Worm (Caenorhabditis elegans) whole organism, young adult: Measurements from ENCODE around the gene Y73B6BL.47.

Experiments used
- F49E8.2 ChIP-seq: sonication (generic microtip); optimal IDR thresholded peaks from 3 replicates; lab custom pipeline; 2017; ENCODE audit warnings: missing genetic modification characterization, mild to moderate bottlenecking, missing compliant biosample characterization, antibody characterized with exemption, moderate library complexity; ENCODE audit not compliant: insufficient read depth
- K12H6.12 ChIP-seq: fragments of 200-800 bp; sonication (Bioruptor generic); optimal IDR thresholded peaks from 2 replicates; lab custom pipeline; 2018; ENCODE audit warnings: mild to moderate bottlenecking, missing genetic modification characterization, missing compliant biosample characterization
- attf-6 ChIP-seq: fragments of 200-800 bp; sonication (Bioruptor generic); IDR thresholded peaks from 2 replicates; pipeline ENCODE4 v1.3.6; 2022; ENCODE audit warnings: missing genetic modification reagents, missing genetic modification characterization, missing compliant biosample characterization
- cebp-2 ChIP-seq: fragments of 200-800 bp; sonication (Bioruptor generic); IDR thresholded peaks from 2 replicates; pipeline ENCODE4 v1.3.6; 2022; ENCODE audit warnings: missing genetic modification characterization, missing compliant biosample characterization
- die-1 ChIP-seq: sonication (generic microtip); optimal IDR thresholded peaks from 2 replicates; lab custom pipeline; 2016; ENCODE audit warnings: missing genotype, mild to moderate bottlenecking, missing genetic modification characterization, missing compliant biosample characterization
- nfyb-1 ChIP-seq: fragments of 200-800 bp; sonication (Bioruptor generic); IDR thresholded peaks from 2 replicates; pipeline ENCODE4 v1.3.6; 2022; ENCODE audit warnings: missing genetic modification reagents, missing genetic modification characterization, missing compliant biosample characterization
- nhr-120 ChIP-seq: fragments of 200-800 bp; sonication (Bioruptor generic); IDR thresholded peaks from 2 replicates; pipeline ENCODE4 v1.3.6; 2022; ENCODE audit warnings: missing genetic modification characterization, missing compliant biosample characterization
- ztf-3 ChIP-seq: fragments of 200-800 bp; sonication (Bioruptor generic); optimal IDR thresholded peaks from 2 replicates; lab custom pipeline; 2018; ENCODE audit warnings: mild to moderate bottlenecking, missing genetic modification characterization, missing compliant biosample characterization

- no peak for TF ChIP-seq F49E8.2 (tag; lab: Kevin White, UChicago)
- no peak for TF ChIP-seq cebp-2 (GFP tag; lab: Robert Waterston, UW)
- no peak for TF ChIP-seq nhr-120 (GFP tag; lab: Robert Waterston, UW)
- no peak for TF ChIP-seq ztf-3 (GFP tag; lab: Kevin White, UChicago)
- TF ChIP-seq die-1: no peak
- no peak for TF ChIP-seq nfyb-1 (GFP tag; lab: Robert Waterston, UW)
- TF ChIP-seq K12H6.12 (tag; lab: Kevin White, UChicago): peak; percentile 4
- TF ChIP-seq attf-6: no peak
Measured at ce11 chrIV:6376473-6377115, 14.8 kb downstream of the Y73B6BL.47 start, which contains the start of the genes hrpf-2 and bli-6.
